Worm (Caenorhabditis elegans) whole organism, early embryonic: ENCODE data around the gene lin-31.

Experiments
- ama-1 ChIP-seq: fragments of 150-350 bp; optimal IDR thresholded peaks from 2 replicates; lab custom pipeline; 2014
- ets-7 ChIP-seq: sonication (generic microtip); optimal IDR thresholded peaks from 2 replicates; lab custom pipeline; 2016; ENCODE audit warnings: missing genotype, missing genetic modification characterization, missing compliant biosample characterization
- tbx-11 ChIP-seq: fragments of 200-800 bp; sonication (Bioruptor generic); IDR thresholded peaks from 2 replicates; pipeline ENCODE4 v1.3.6; 2022; ENCODE audit warnings: missing genetic modification characterization, missing compliant biosample characterization
- tra-4 ChIP-seq: sonication (generic microtip); optimal IDR thresholded peaks from 2 replicates; lab custom pipeline; 2017; ENCODE audit warnings: missing genetic modification characterization, missing compliant biosample characterization

- TF ChIP-seq ama-1 (lab: Kevin White, UChicago) (no peak), tbx-11 (no peak), tra-4 (tag; lab: Kevin White, UChicago) (no peak), ets-7 (tag; lab: Kevin White, UChicago) (no peak)
Observed at ce11 chrII:3990706-3991105, 8.4 kb downstream of the lin-31 start.
